Worm (Caenorhabditis elegans) whole organism, L4/young adult: Measurements from ENCODE around the gene fbxb-2.

Experiments
- W03F9.2 ChIP-seq: fragments of 150-350 bp; optimal IDR thresholded peaks from 2 replicates; lab custom pipeline; 2014; ENCODE audit warnings: missing biosample characterization, missing genetic modification characterization
- dao-5 ChIP-seq: sonication (generic microtip); optimal IDR thresholded peaks from 2 replicates; lab custom pipeline; 2016; ENCODE audit warnings: missing genotype, missing genetic modification characterization, moderate library complexity, missing compliant biosample characterization

ce11 chrV:19202800-19203199, 34.3 kb downstream of the fbxb-2 start:
- TF ChIP-seq W03F9.2 (tag; lab: Kevin White, UChicago) (no peak), dao-5 (tag; lab: Kevin White, UChicago) (no peak)
